Worm (Caenorhabditis elegans): Measurements from ENCODE around the gene ZK180.8.
A peak's percentile ranks its signal among the peaks of the same experiment; 100 is the strongest.

The ZK180.8 gene

DNA sequence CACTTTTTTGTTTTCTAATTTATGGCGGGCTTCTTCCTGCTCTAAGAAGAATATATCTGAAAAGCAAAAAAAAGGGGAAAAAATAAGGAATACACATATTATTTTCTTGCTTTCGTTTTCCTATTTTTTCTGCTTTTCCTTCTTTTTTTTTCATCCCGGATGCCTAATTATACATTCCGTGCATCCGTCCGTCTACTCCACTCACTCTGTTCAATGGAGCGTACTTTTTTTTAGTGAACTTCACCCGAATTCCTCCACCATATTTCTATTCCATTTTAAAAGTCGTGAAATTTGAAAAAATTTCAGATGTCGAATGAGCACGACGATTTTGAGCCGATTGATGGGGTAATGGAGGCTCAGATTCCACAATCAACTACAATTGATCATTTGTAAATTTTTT is 24.7 kb upstream of the ZK180.8 start, which contains the start of gene ZK185.2:
Gene ZK185.2, plus strand, starts transcription at position 301 of the 400 bp plus-strand sequence.
- no peak for TF ChIP-seq ceh-58 (GFP tag; IDR thresholded peaks at IDR 0.05)
- no peak for TF ChIP-seq B0336.3 (GFP tag; IDR thresholded peaks at IDR 0.05)
- TF ChIP-seq lin-35 (GFP tag; optimal IDR thresholded peaks at IDR 0.05) = no peak
- TF ChIP-seq F10E7.11 (tag; optimal IDR thresholded peaks at IDR 0.05) = no peak
- no peak for TF ChIP-seq let-526 (GFP tag; IDR thresholded peaks at IDR 0.05)
- TF ChIP-seq Y95B8A.8 (GFP tag; IDR thresholded peaks at IDR 0.05) = no peak
- no peak for TF ChIP-seq C17E4.6 (GFP tag; IDR thresholded peaks at IDR 0.05)
- no peak for TF ChIP-seq madf-10 (tag; optimal IDR thresholded peaks at IDR 0.05)
- no peak for TF ChIP-seq ceh-100 (GFP tag; IDR thresholded peaks at IDR 0.05)
- no peak for TF ChIP-seq bed-2 (GFP tag; IDR thresholded peaks at IDR 0.05)
- TF ChIP-seq egl-44 (GFP tag; IDR thresholded peaks at IDR 0.05) = no peak
- no peak for TF ChIP-seq ztf-26 (tag; optimal IDR thresholded peaks at IDR 0.05)
- no peak for TF ChIP-seq nhr-179 (tag; optimal IDR thresholded peaks at IDR 0.05)
- TF ChIP-seq ama-1 (optimal IDR thresholded peaks at IDR 0.05) = no peak
- TF ChIP-seq ama-1 (GFP tag; optimal IDR thresholded peaks at IDR 0.05) = no peak

DNA sequence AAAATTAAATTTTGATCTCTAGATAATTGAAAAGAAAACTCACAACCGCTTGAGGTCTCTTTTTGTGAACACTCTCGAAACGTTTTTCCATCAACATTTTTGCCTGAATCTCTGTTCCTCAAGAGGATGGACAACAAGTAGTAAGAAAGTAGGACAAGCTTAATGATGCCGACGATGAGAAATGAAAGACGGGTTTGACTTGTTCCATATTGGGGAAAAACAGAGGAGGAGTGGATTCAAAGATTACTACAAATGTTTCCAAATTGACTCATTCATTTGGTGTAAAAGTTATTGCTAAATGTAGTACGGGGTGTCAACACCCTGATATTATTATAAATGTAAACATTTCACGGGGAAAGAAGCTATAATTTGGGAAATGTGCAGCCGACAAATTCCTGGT is 21.5 kb upstream of the ZK180.8 start, which contains the start of gene ZK185.4:
Gene ZK185.4, minus strand, starts transcription at position 101 of the 400 bp plus-strand sequence.
- no peak for TF ChIP-seq madf-6 (GFP tag; IDR thresholded peaks at IDR 0.05)
- TF ChIP-seq B0261.1 (tag; optimal IDR thresholded peaks at IDR 0.05) = no peak
- no peak for TF ChIP-seq tbp1 (GFP tag; optimal IDR thresholded peaks at IDR 0.05)
- TF ChIP-seq ztf-25 (GFP tag; IDR thresholded peaks at IDR 0.05) = no peak
- no peak for TF ChIP-seq ztf-3 (GFP tag; optimal IDR thresholded peaks at IDR 0.05)
- no peak for TF ChIP-seq attf-5 (GFP tag; optimal IDR thresholded peaks at IDR 0.05)
- no peak for TF ChIP-seq him-1 (tag; optimal IDR thresholded peaks at IDR 0.05)
- no peak for TF ChIP-seq F49E8.2 (tag; optimal IDR thresholded peaks at IDR 0.05; ENCODE audit: insufficient read depth)
- TF ChIP-seq hlh-26 (GFP tag; conservative IDR thresholded peaks at IDR 0.05) = no peak
- TF ChIP-seq somi-1 (GFP tag; optimal IDR thresholded peaks at IDR 0.05) = no peak
- no peak for TF ChIP-seq ztf-26 (tag; optimal IDR thresholded peaks at IDR 0.05)
- no peak for TF ChIP-seq hsf-1 (GFP tag; IDR thresholded peaks at IDR 0.05)
- no peak for TF ChIP-seq T07F8.4 (tag; optimal IDR thresholded peaks at IDR 0.05)

DNA sequence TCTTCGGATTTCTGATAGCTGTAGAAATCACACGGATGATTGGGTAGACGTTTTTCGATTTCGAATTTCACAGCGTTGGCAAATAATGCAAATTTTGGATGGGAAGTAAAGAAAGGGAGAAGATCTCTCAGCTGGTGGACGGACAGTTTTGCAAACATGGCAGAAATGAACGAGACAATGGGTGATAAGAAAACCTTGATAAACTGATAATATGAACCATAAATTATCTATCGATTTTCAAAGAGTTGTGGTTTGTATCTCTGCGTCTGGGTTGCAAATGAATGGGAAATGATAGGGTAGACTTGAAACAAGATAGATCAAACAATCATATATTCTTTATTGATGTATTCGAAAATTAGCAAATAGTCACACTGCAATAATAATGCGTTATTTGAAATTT is 18.6 kb upstream of the ZK180.8 start, which contains the start of gene ZK185.3:
Gene ZK185.3, minus strand, starts transcription at position 263 of the 400 bp plus-strand sequence.
- TF ChIP-seq dox-1 (GFP tag; IDR thresholded peaks at IDR 0.05) (0 out of 2 replicates have a peak, but pooled peaks have one; percentile 14), nhr-80 (tag; optimal IDR thresholded peaks at IDR 0.05) (peak; percentile 72), attf-3 (GFP tag; conservative IDR thresholded peaks at IDR 0.05) (no peak)

DNA sequence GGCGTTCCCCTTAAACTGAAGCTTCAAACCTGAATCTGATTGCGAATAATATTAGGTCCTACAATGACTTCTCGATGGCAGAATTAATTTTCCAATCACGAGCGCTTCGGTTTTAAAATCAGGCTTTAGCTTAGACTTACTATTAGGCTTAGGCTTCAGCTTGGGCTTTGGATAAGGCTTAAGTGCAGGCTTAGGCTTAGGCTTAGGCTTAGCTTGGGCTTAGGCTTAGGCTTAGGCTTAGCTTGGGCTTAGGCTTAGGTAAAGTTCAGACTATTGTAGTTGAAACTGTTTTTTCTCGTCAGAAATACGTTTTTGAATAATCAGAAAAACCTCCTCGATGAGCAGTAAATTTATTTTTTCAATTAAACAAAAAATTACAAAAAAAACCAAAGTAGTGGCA is 15.2 kb upstream of the ZK180.8 start:
- TF ChIP-seq ekl-4 (GFP tag; IDR thresholded peaks at IDR 0.05) (no peak), D2030.7 (GFP tag; IDR thresholded peaks at IDR 0.05) (no peak), madf-3 (GFP tag; IDR thresholded peaks at IDR 0.05) (no peak), Y95B8A.8 (GFP tag; IDR thresholded peaks at IDR 0.05) (no peak), efl-1 (GFP tag; optimal IDR thresholded peaks at IDR 0.05) (no peak), lin-26 (GFP tag; IDR thresholded peaks at IDR 0.05) (no peak), cebp-1 (GFP tag; IDR thresholded peaks at IDR 0.05) (no peak), cebp-1 (tag; optimal IDR thresholded peaks at IDR 0.05) (no peak), K12H6.12 (tag; optimal IDR thresholded peaks at IDR 0.05) (no peak), pbrm-1 (GFP tag; IDR thresholded peaks at IDR 0.05) (no peak), ceh-91 (GFP tag; IDR thresholded peaks at IDR 0.05) (no peak), pha-4 (tag; optimal IDR thresholded peaks at IDR 0.05) (no peak), F37B4.10 (GFP tag; IDR thresholded peaks at IDR 0.05) (no peak), ztf-3 (GFP tag; optimal IDR thresholded peaks at IDR 0.05) (no peak), rcor-1 (GFP tag; IDR thresholded peaks at IDR 0.05) (no peak), somi-1 (GFP tag; optimal IDR thresholded peaks at IDR 0.05) (no peak), B0336.3 (GFP tag; IDR thresholded peaks at IDR 0.05) (no peak), sdz-38 (tag; optimal IDR thresholded peaks at IDR 0.05) (no peak), hsf-1 (GFP tag; IDR thresholded peaks at IDR 0.05) (no peak)

All from whole organism, young adult.